Fruit fly (Drosophila melanogaster) whole organism, wandering third instar larva: ENCODE data around the gene kni.

Source experiments
- Abd-B ChIP-seq: fragments of >200 bp; optimal IDR thresholded peaks from 2 replicates; lab custom pipeline; 2017; ENCODE audit warnings: missing biosample characterization, missing genetic modification characterization
- CrebA ChIP-seq: fragments of 200-800 bp; sonication (Bioruptor generic); optimal IDR thresholded peaks from 2 replicates; lab custom pipeline; 2016; ENCODE audit warnings: missing biosample characterization, mild to moderate bottlenecking, missing genetic modification characterization, borderline replicate concordance
- Hr83 ChIP-seq: fragments of 200-300 bp; sonication (Bioruptor generic); optimal IDR thresholded peaks from 2 replicates; lab custom pipeline; 2016; ENCODE audit warnings: missing biosample characterization, mild to moderate bottlenecking, missing genetic modification characterization, moderate library complexity; ENCODE audit not compliant: poor library complexity, severe bottlenecking
- Jra ChIP-seq: sonication (Bioruptor generic); optimal IDR thresholded peaks from 2 replicates; lab custom pipeline; 2016; ENCODE audit warnings: missing biosample characterization, missing genetic modification characterization
- OdsH ChIP-seq: fragments of 200-800 bp; sonication (Bioruptor generic); optimal IDR thresholded peaks from 2 replicates; lab custom pipeline; 2016; ENCODE audit warnings: missing biosample characterization, mild to moderate bottlenecking, missing genetic modification characterization
- Vsx2 ChIP-seq: fragments of 200-300, 225-300 bp; sonication (Bioruptor generic); optimal IDR thresholded peaks from 2 replicates; lab custom pipeline; 2018; ENCODE audit warnings: missing biosample characterization, missing genetic modification characterization; ENCODE audit not compliant: partially characterized antibody
- dmrt93B ChIP-seq: fragments of 200-800 bp; sonication (Bioruptor generic); optimal IDR thresholded peaks from 2 replicates; lab custom pipeline; 2018; ENCODE audit warnings: missing biosample characterization, mild to moderate bottlenecking, missing genetic modification characterization
- dsf ChIP-seq: sonication (Bioruptor generic); optimal IDR thresholded peaks from 2 replicates; lab custom pipeline; 2016; ENCODE audit warnings: missing biosample characterization, missing genetic modification characterization, borderline replicate concordance
- h ChIP-seq: fragments of 200-800 bp; sonication (Bioruptor generic); optimal IDR thresholded peaks from 3 replicates; lab custom pipeline; 2016; ENCODE audit warnings: missing biosample characterization, mild to moderate bottlenecking, missing genetic modification characterization
- lola ChIP-seq: fragments of >200 bp; optimal IDR thresholded peaks from 2 replicates; lab custom pipeline; 2017; ENCODE audit warnings: missing biosample characterization, missing genetic modification characterization
- sv ChIP-seq: fragments of 200-800 bp; sonication (Bioruptor generic); optimal IDR thresholded peaks from 3 replicates; lab custom pipeline; 2016; ENCODE audit warnings: missing biosample characterization, missing genetic modification characterization
- tai ChIP-seq: sonication (Bioruptor generic); optimal IDR thresholded peaks from 2 replicates; lab custom pipeline; 2016; ENCODE audit warnings: missing biosample characterization, missing genetic modification characterization

The kni gene

DNA sequence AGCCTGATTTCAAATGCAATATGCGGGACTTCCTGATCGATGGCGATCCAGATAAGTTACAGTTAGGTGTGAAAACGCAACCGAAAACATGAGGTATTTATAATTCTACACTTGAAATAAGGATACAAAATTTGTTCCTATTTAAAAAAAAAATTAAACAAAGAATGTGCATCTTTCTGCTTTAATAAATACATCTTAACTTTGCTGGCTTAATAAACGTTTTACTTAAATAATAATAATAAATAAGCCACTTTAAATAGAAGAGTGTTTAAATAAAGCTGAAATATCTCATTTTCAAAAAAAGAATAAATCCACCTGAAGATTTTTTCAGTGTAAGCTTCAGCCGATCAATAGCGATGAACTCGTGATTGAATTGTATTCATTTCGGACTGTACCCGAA is 50.5 kb downstream of the kni start:
- TF ChIP-seq h (GFP tag; lab: Kevin White, UChicago) (no peak), CrebA (GFP tag; lab: Kevin White, UChicago) (no peak), Jra (GFP tag; lab: Kevin White, UChicago) (no peak), tai (GFP tag; lab: Kevin White, UChicago) (no peak), lola (GFP tag; lab: Kevin White, UChicago) (no peak), Hr83 (GFP tag; lab: Kevin White, UChicago) (no peak), Abd-B (no peak)

DNA sequence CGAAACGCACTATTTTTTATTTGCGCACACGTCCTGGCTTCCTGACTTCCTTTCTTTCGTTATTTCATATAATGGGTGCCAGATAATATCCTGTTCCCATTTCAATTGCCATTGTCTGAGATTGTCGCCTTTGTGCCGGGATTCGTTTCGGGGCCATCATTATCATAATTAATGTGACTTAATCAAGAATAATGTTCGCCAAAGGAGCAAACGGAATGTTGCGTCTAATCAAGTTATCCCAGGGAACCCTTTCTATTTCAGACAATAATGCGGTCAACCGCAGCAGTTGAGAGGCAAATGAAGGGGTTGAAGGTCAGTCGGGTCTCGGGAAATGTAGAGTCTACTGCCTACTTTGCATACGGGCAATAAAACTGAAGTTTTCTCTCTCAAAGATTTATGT is 51.4 kb downstream of the kni start:
- TF ChIP-seq dsf (no peak), sv (no peak), dmrt93B (no peak), OdsH (no peak), tai (GFP tag; lab: Kevin White, UChicago) (no peak), Vsx2 (GFP tag; lab: Kevin White, UChicago) (no peak)
